Fruit fly (Drosophila melanogaster) whole organism, prepupa: ENCODE measurements around the gene enc.

Source experiments
- Blimp-1 ChIP-seq: fragments of 200-800 bp; sonication (Bioruptor generic); optimal IDR thresholded peaks from 3 replicates; lab custom pipeline; 2017; ENCODE audit warnings: missing biosample characterization, missing genetic modification characterization, mild to moderate bottlenecking, moderate library complexity, missing genetic modification reagents
- CG10669 ChIP-seq: fragments of 200-800 bp; sonication (Bioruptor generic); optimal IDR thresholded peaks from 3 replicates; lab custom pipeline; 2018; ENCODE audit warnings: missing biosample characterization, mild to moderate bottlenecking, missing genetic modification characterization, moderate library complexity
- CG11294 ChIP-seq: fragments of 200-800 bp; sonication (Bioruptor generic); IDR thresholded peaks from 2 replicates; pipeline ENCODE4 v1.3.6; 2022; ENCODE audit warnings: missing biosample characterization, missing genetic modification characterization
- CG11762 ChIP-seq: fragments of 200-800 bp; sonication (Bioruptor generic); optimal IDR thresholded peaks from 3 replicates; lab custom pipeline; 2016; ENCODE audit warnings: missing biosample characterization, missing genetic modification characterization; ENCODE audit not compliant: insufficient read depth
- CG11902 ChIP-seq: fragments of 200-800 bp; sonication (Bioruptor generic); optimal IDR thresholded peaks from 3 replicates; lab custom pipeline; 2016; ENCODE audit warnings: missing biosample characterization, missing genetic modification characterization
- CG15336 ChIP-seq: fragments of 200-800 bp; sonication (Bioruptor generic); IDR thresholded peaks from 2 replicates; pipeline ENCODE4 v1.3.6; 2022; ENCODE audit warnings: missing biosample characterization, missing genetic modification characterization
- CG16779 ChIP-seq: fragments of 200-800 bp; sonication (Bioruptor generic); optimal IDR thresholded peaks from 3 replicates; lab custom pipeline; 2017; ENCODE audit warnings: missing biosample characterization, mild to moderate bottlenecking, missing genetic modification characterization
- CG3032 ChIP-seq: fragments of 200-800 bp; optimal IDR thresholded peaks from 2 replicates; lab custom pipeline; 2019; ENCODE audit warnings: missing biosample characterization, mild to moderate bottlenecking, missing genetic modification characterization, moderate library complexity
- CG32006 ChIP-seq: fragments of 200-800 bp; sonication (Bioruptor generic); optimal IDR thresholded peaks from 3 replicates; lab custom pipeline; 2017; ENCODE audit warnings: missing biosample characterization, mild to moderate bottlenecking, missing genetic modification characterization
- CG3919 ChIP-seq: fragments of 200-800 bp; sonication (Bioruptor generic); optimal IDR thresholded peaks from 3 replicates; lab custom pipeline; 2016; ENCODE audit warnings: missing biosample characterization, missing genetic modification characterization
- CG4318 ChIP-seq: fragments of 200-800 bp; sonication (Bioruptor generic); optimal IDR thresholded peaks from 3 replicates; lab custom pipeline; 2017; ENCODE audit warnings: missing biosample characterization, mild to moderate bottlenecking, missing genetic modification characterization
- CG6163 ChIP-seq: fragments of 200-800 bp; sonication (Bioruptor generic); IDR thresholded peaks from 3 replicates; pipeline ENCODE4 v1.3.6; 2022; ENCODE audit warnings: missing biosample characterization, missing genetic modification characterization
- CG6854 ChIP-seq: fragments of 200-800 bp; sonication (Bioruptor generic); optimal IDR thresholded peaks from 2 replicates; lab custom pipeline; 2017; ENCODE audit warnings: missing biosample characterization, mild to moderate bottlenecking, missing genetic modification characterization
- CG9139 ChIP-seq: fragments of 200-800 bp; sonication (Bioruptor generic); optimal IDR thresholded peaks from 3 replicates; lab custom pipeline; 2017; ENCODE audit warnings: missing biosample characterization, mild to moderate bottlenecking, missing genetic modification characterization
- Eip75B ChIP-seq: fragments of 200-800 bp; sonication (Bioruptor generic); optimal IDR thresholded peaks from 3 replicates; lab custom pipeline; 2016; ENCODE audit warnings: missing biosample characterization, missing genetic modification characterization
- Eip78C ChIP-seq: fragments of 200-800 bp; sonication (Bioruptor generic); peaks from one replicate; lab custom pipeline; 2016; ENCODE audit warnings: missing biosample characterization, missing genetic modification characterization
- Ets21C ChIP-seq: fragments of 200-800 bp; sonication (Bioruptor generic); optimal IDR thresholded peaks from 3 replicates; lab custom pipeline; 2016; ENCODE audit warnings: missing biosample characterization, missing genetic modification characterization
- Ets96B ChIP-seq: fragments of 200-800 bp; optimal IDR thresholded peaks from 2 replicates; lab custom pipeline; 2019; ENCODE audit warnings: missing biosample characterization, mild to moderate bottlenecking, missing genetic modification characterization, moderate library complexity
- Hr38 ChIP-seq: sonication (Bioruptor generic); optimal IDR thresholded peaks from 2 replicates; lab custom pipeline; 2016; ENCODE audit warnings: missing biosample characterization, missing genetic modification characterization
- Hr4 ChIP-seq: fragments of 200-800 bp; sonication (Bioruptor generic); optimal IDR thresholded peaks from 3 replicates; lab custom pipeline; 2016; ENCODE audit warnings: missing biosample characterization, missing genetic modification characterization
- Lpt ChIP-seq: fragments of 200-800 bp; sonication (Bioruptor generic); optimal IDR thresholded peaks from 3 replicates; lab custom pipeline; 2016; ENCODE audit warnings: missing biosample characterization, missing genetic modification characterization
- Smox ChIP-seq: fragments of 200-800 bp; sonication (Bioruptor generic); optimal IDR thresholded peaks from 3 replicates; lab custom pipeline; 2016; ENCODE audit warnings: missing biosample characterization, missing genetic modification characterization
- Sox14 ChIP-seq: fragments of 200-800 bp; sonication (Bioruptor generic); optimal IDR thresholded peaks from 3 replicates; lab custom pipeline; 2016; ENCODE audit warnings: missing biosample characterization, missing genetic modification characterization
- Sox15 ChIP-seq: fragments of 200-800 bp; sonication (Bioruptor generic); optimal IDR thresholded peaks from 3 replicates; lab custom pipeline; 2016; ENCODE audit warnings: missing biosample characterization, missing genetic modification characterization
- achi ChIP-seq: fragments of 200-800 bp; sonication (Bioruptor generic); optimal IDR thresholded peaks from 3 replicates; lab custom pipeline; 2016; ENCODE audit warnings: missing biosample characterization, missing genetic modification characterization
- acj6 ChIP-seq: fragments of 200-800 bp; sonication (Bioruptor generic); optimal IDR thresholded peaks from 3 replicates; lab custom pipeline; 2016; ENCODE audit warnings: missing biosample characterization, missing genetic modification characterization
- dac ChIP-seq: fragments of 200-800 bp; sonication (Bioruptor generic); optimal IDR thresholded peaks from 2 replicates; lab custom pipeline; 2017; ENCODE audit warnings: missing biosample characterization, mild to moderate bottlenecking, missing genetic modification characterization
- esn ChIP-seq: fragments of 200-800 bp; sonication (Bioruptor generic); optimal IDR thresholded peaks from 2 replicates; lab custom pipeline; 2016; ENCODE audit warnings: missing biosample characterization, mild to moderate bottlenecking, missing genetic modification characterization, moderate library complexity
- fd59A ChIP-seq: fragments of 200-800 bp; sonication (Bioruptor generic); optimal IDR thresholded peaks from 2 replicates; lab custom pipeline; 2017; ENCODE audit warnings: missing biosample characterization, mild to moderate bottlenecking, missing genetic modification characterization, missing genetic modification reagents
- fd85E ChIP-seq: fragments of 200-800 bp; sonication (Bioruptor generic); optimal IDR thresholded peaks from 3 replicates; lab custom pipeline; 2016; ENCODE audit warnings: missing biosample characterization, missing genetic modification characterization
- fkh ChIP-seq: fragments of 200-800 bp; sonication (Bioruptor generic); optimal IDR thresholded peaks from 3 replicates; lab custom pipeline; 2017; ENCODE audit warnings: missing biosample characterization, mild to moderate bottlenecking, missing genetic modification characterization, moderate library complexity
- net ChIP-seq: fragments of 200-800 bp; sonication (Bioruptor generic); optimal IDR thresholded peaks from 3 replicates; lab custom pipeline; 2016; ENCODE audit warnings: missing biosample characterization, missing genetic modification characterization
- salr ChIP-seq, 2 experiments: fragments of 200-800 bp; sonication (Bioruptor generic); optimal IDR thresholded peaks; 3 replicates each; lab custom pipeline; 2016 to 2018; ENCODE audit warnings: missing biosample characterization in 2 of 2, missing genetic modification characterization in 2 of 2, mild to moderate bottlenecking in 1 of 2
- svp ChIP-seq: fragments of 200-800 bp; sonication (Bioruptor generic); peaks from one replicate; lab custom pipeline; 2016; ENCODE audit warnings: missing biosample characterization, missing genetic modification characterization
- topi ChIP-seq: fragments of 200-800 bp; sonication (Bioruptor generic); optimal IDR thresholded peaks from 3 replicates; lab custom pipeline; 2016; ENCODE audit warnings: missing biosample characterization, missing genetic modification characterization
- vri ChIP-seq: fragments of 200-800 bp; sonication (Bioruptor generic); optimal IDR thresholded peaks from 3 replicates; lab custom pipeline; 2016; ENCODE audit warnings: missing biosample characterization, mild to moderate bottlenecking, missing genetic modification characterization

Gene enc

DNA sequence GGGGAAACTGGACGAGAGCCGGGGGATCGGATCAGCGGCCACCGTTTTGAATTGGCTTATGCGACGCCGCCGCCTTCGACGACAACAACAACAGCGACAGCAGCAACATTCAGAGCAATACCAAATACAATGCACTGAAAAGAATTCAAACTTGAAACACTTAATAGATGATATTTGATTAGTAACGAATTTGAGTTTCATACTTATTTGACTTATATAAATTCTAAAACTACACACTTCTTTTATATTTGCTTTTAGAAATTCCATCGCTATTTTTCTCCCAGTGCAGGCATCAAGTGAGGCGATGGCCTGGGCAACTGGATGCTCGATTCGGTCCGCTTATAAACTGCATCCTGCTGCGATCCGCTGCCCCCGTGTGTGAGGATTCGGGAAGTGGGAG, 49.5 kb downstream of the enc start (continued):
- peak; percentile 66 for TF ChIP-seq topi (GFP tag; lab: Kevin White, UChicago)
- peak; percentile 68 for TF ChIP-seq Eip75B
- peak; percentile 64 for TF ChIP-seq achi (GFP tag; lab: Kevin White, UChicago)
- peak in 1 of 2 experiments; percentile 47 for TF ChIP-seq salr (GFP tag; optimal IDR thresholded peaks at IDR 0.05; lab: Kevin White, UChicago)
- no peak for TF ChIP-seq CG16779 (tag; lab: Kevin White, UChicago)
- TF ChIP-seq Eip78C (GFP tag; lab: Kevin White, UChicago) = peak; percentile 91
- TF ChIP-seq Hr4 (GFP tag; lab: Kevin White, UChicago) = peak; percentile 64
- TF ChIP-seq Lpt = no peak
- TF ChIP-seq, all 60 proteins: peak for 50

DNA sequence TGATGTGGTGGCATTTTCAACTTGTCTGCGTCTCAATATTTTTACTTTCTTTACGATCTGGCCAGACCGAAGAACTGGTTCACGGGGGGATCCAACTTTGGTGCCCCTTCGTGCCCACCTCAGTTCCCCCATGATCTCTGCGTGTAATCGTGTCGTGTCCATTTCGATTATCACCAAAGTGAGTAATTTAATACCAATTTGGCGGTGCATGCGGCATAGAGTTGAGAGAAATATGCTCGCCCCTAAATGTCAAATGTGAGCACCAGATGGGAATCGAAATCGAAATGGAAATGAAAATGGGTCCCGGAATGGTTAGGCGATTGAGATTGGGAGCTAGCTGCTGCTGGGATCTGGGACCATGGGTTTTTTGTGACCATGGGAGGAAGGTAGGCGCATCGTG, 52.8 kb downstream of the enc start:
- no peak for TF ChIP-seq fd85E (GFP tag; lab: Kevin White, UChicago)
- TF ChIP-seq dac = no peak
- no peak for TF ChIP-seq Blimp-1 (GFP tag; lab: Kevin White, UChicago)
- no peak for TF ChIP-seq CG4318 (GFP tag; lab: Kevin White, UChicago)

DNA sequence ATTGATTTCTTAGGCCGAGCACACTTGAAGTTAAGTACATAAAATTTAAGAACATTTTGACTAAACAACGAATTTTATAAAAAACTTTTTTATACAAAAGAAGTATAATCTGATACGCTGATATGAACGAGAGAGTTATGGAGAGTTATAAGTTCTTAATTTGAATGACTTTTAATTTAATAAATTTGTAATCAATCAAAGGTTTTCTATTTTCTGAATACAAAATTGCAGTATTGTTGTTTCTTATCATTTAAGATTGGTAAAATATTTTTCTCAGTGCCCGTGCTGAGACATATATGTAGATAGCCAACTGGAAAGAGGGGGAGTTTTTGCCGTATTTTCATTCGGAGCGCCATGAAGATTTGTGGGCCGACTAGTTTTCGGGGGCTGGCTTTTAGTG, 54.6 kb downstream of the enc start:
- TF ChIP-seq acj6 (GFP tag; lab: Kevin White, UChicago) (no peak), CG6854 (no peak), CG3032 (tag; lab: Kevin White, UChicago) (no peak), CG11294 (GFP tag; lab: Robert Waterston, UW) (no peak), CG10669 (GFP tag; lab: Kevin White, UChicago) (no peak), dac (no peak), Sox14 (GFP tag; lab: Kevin White, UChicago) (no peak), net (GFP tag; lab: Kevin White, UChicago) (no peak), CG9139 (no peak), svp (GFP tag; lab: Kevin White, UChicago) (no peak), CG16779 (tag; lab: Kevin White, UChicago) (no peak), CG15336 (peak; percentile 46), Lpt (no peak), fkh (GFP tag; lab: Kevin White, UChicago) (no peak), Hr38 (GFP tag; lab: Kevin White, UChicago) (no peak), Eip75B (no peak), CG11902 (GFP tag; lab: Kevin White, UChicago) (no peak), Hr4 (GFP tag; lab: Kevin White, UChicago) (peak; percentile 27), CG32006 (GFP tag; lab: Kevin White, UChicago) (peak; percentile 63), Ets96B (tag; lab: Kevin White, UChicago) (no peak), Ets21C (GFP tag; lab: Kevin White, UChicago) (no peak), Sox15 (GFP tag; lab: Kevin White, UChicago) (no peak), CG4318 (GFP tag; lab: Kevin White, UChicago) (peak; percentile 8), fd59A (GFP tag; lab: Kevin White, UChicago) (no peak), Smox (GFP tag; lab: Kevin White, UChicago) (no peak), salr (GFP tag; optimal IDR thresholded peaks at IDR 0.05; lab: Kevin White, UChicago) (no peak)

DNA sequence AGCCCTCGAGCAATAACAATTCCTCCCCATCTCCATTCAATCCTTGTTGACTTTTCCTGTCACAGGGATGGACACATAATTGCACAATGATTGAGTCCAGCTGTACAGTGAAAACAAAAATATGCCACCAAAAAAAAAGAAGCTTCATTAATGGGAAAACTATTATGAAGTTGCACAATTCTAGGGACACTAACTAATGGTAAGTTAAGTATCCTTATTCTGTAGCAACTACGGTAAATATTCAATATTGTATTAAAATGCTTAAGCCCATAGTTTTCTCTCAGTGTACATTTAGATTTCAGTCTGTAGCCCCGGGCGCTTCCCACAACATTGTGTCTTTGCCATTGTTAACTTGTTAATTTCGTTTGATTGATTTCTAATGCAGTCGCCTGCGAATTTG, 56.5 kb downstream of the enc start:
- TF ChIP-seq CG11762 (GFP tag; lab: Kevin White, UChicago) = no peak
- no peak for TF ChIP-seq CG3919 (GFP tag; lab: Kevin White, UChicago)
- no peak for TF ChIP-seq esn
- no peak for TF ChIP-seq vri (GFP tag; lab: Kevin White, UChicago)
- no peak for TF ChIP-seq CG6163 (GFP tag; lab: Robert Waterston, UW)
- TF ChIP-seq Blimp-1 (GFP tag; lab: Kevin White, UChicago) = no peak
